Fruit fly (Drosophila melanogaster) whole organism, prepupa: Measurements from ENCODE around the gene CG46383.

Experiments
- Blimp-1 ChIP-seq: fragments of 200-800 bp; sonication (Bioruptor generic); optimal IDR thresholded peaks from 3 replicates; lab custom pipeline; 2017; ENCODE audit warnings: missing biosample characterization, missing genetic modification characterization, mild to moderate bottlenecking, moderate library complexity, missing genetic modification reagents
- CG10631 ChIP-seq: fragments of 200-800 bp; sonication (Bioruptor generic); optimal IDR thresholded peaks from 2 replicates; lab custom pipeline; 2016; ENCODE audit warnings: missing biosample characterization, missing genetic modification characterization
- CG11294 ChIP-seq: fragments of 200-800 bp; sonication (Bioruptor generic); IDR thresholded peaks from 2 replicates; pipeline ENCODE4 v1.3.6; 2022; ENCODE audit warnings: missing biosample characterization, missing genetic modification characterization
- CG11762 ChIP-seq: fragments of 200-800 bp; sonication (Bioruptor generic); optimal IDR thresholded peaks from 3 replicates; lab custom pipeline; 2016; ENCODE audit warnings: missing biosample characterization, missing genetic modification characterization; ENCODE audit not compliant: insufficient read depth
- CG11902 ChIP-seq: fragments of 200-800 bp; sonication (Bioruptor generic); optimal IDR thresholded peaks from 3 replicates; lab custom pipeline; 2016; ENCODE audit warnings: missing biosample characterization, missing genetic modification characterization
- CG15336 ChIP-seq: fragments of 200-800 bp; sonication (Bioruptor generic); IDR thresholded peaks from 2 replicates; pipeline ENCODE4 v1.3.6; 2022; ENCODE audit warnings: missing biosample characterization, missing genetic modification characterization
- CG1621 ChIP-seq: fragments of 200-800 bp; sonication (Bioruptor generic); optimal IDR thresholded peaks from 3 replicates; lab custom pipeline; 2018; ENCODE audit warnings: missing biosample characterization, mild to moderate bottlenecking, missing genetic modification characterization
- CG3032 ChIP-seq: fragments of 200-800 bp; optimal IDR thresholded peaks from 2 replicates; lab custom pipeline; 2019; ENCODE audit warnings: missing biosample characterization, mild to moderate bottlenecking, missing genetic modification characterization, moderate library complexity
- CG31627 ChIP-seq: fragments of 200-800 bp; sonication (Bioruptor generic); optimal IDR thresholded peaks from 3 replicates; lab custom pipeline; 2016; ENCODE audit warnings: missing biosample characterization, missing genetic modification characterization
- CG32006 ChIP-seq: fragments of 200-800 bp; sonication (Bioruptor generic); optimal IDR thresholded peaks from 3 replicates; lab custom pipeline; 2017; ENCODE audit warnings: missing biosample characterization, mild to moderate bottlenecking, missing genetic modification characterization
- CG34406 ChIP-seq: fragments of 200-800 bp; sonication (Bioruptor generic); optimal IDR thresholded peaks from 3 replicates; lab custom pipeline; 2016; ENCODE audit warnings: missing biosample characterization, missing genetic modification characterization
- CG4318 ChIP-seq: fragments of 200-800 bp; sonication (Bioruptor generic); optimal IDR thresholded peaks from 3 replicates; lab custom pipeline; 2017; ENCODE audit warnings: missing biosample characterization, mild to moderate bottlenecking, missing genetic modification characterization
- CG6163 ChIP-seq: fragments of 200-800 bp; sonication (Bioruptor generic); IDR thresholded peaks from 3 replicates; pipeline ENCODE4 v1.3.6; 2022; ENCODE audit warnings: missing biosample characterization, missing genetic modification characterization
- CG6276 ChIP-seq: fragments of 200-800 bp; sonication (Bioruptor generic); optimal IDR thresholded peaks from 2 replicates; lab custom pipeline; 2017; ENCODE audit warnings: missing biosample characterization, mild to moderate bottlenecking, missing genetic modification characterization
- CG6792 ChIP-seq: fragments of 200-800 bp; sonication (Bioruptor generic); optimal IDR thresholded peaks from 3 replicates; lab custom pipeline; 2016; ENCODE audit warnings: missing biosample characterization, missing genetic modification characterization
- CG6808 ChIP-seq: fragments of 200-800 bp; sonication (Bioruptor generic); optimal IDR thresholded peaks from 3 replicates; lab custom pipeline; 2017; ENCODE audit warnings: missing biosample characterization, missing genetic modification characterization, mild to moderate bottlenecking, moderate library complexity, missing genetic modification reagents
- CG6854 ChIP-seq: fragments of 200-800 bp; sonication (Bioruptor generic); optimal IDR thresholded peaks from 2 replicates; lab custom pipeline; 2017; ENCODE audit warnings: missing biosample characterization, mild to moderate bottlenecking, missing genetic modification characterization
- CG7368 ChIP-seq: fragments of 200-800 bp; sonication (Bioruptor generic); optimal IDR thresholded peaks from 3 replicates; lab custom pipeline; 2016; ENCODE audit warnings: missing biosample characterization, missing genetic modification characterization
- CG8119 ChIP-seq: fragments of 200-800 bp; sonication (Bioruptor generic); IDR thresholded peaks from 3 replicates; pipeline ENCODE4 v1.3.6; 2022; ENCODE audit warnings: missing biosample characterization, missing genetic modification characterization
- CG8632 ChIP-seq: fragments of 200-800 bp; sonication (Bioruptor generic); optimal IDR thresholded peaks from 3 replicates; lab custom pipeline; 2016; ENCODE audit warnings: missing biosample characterization, missing genetic modification characterization
- Eip78C ChIP-seq: fragments of 200-800 bp; sonication (Bioruptor generic); peaks from one replicate; lab custom pipeline; 2016; ENCODE audit warnings: missing biosample characterization, missing genetic modification characterization
- Eip93F ChIP-seq: fragments of 200-800 bp; sonication (Bioruptor generic); optimal IDR thresholded peaks from 2 replicates; lab custom pipeline; 2016; ENCODE audit warnings: missing biosample characterization, mild to moderate bottlenecking, missing genetic modification characterization
- Ets21C ChIP-seq: fragments of 200-800 bp; sonication (Bioruptor generic); optimal IDR thresholded peaks from 3 replicates; lab custom pipeline; 2016; ENCODE audit warnings: missing biosample characterization, missing genetic modification characterization
- Ets96B ChIP-seq: fragments of 200-800 bp; optimal IDR thresholded peaks from 2 replicates; lab custom pipeline; 2019; ENCODE audit warnings: missing biosample characterization, mild to moderate bottlenecking, missing genetic modification characterization, moderate library complexity
- Gug ChIP-seq: fragments of 200-800 bp; sonication (Bioruptor generic); IDR thresholded peaks from 2 replicates; pipeline ENCODE4 v1.3.6; 2022; ENCODE audit warnings: missing biosample characterization, missing genetic modification characterization
- Hr38 ChIP-seq: sonication (Bioruptor generic); optimal IDR thresholded peaks from 2 replicates; lab custom pipeline; 2016; ENCODE audit warnings: missing biosample characterization, missing genetic modification characterization
- Hr39 ChIP-seq: fragments of 200-800 bp; sonication (Bioruptor generic); optimal IDR thresholded peaks from 2 replicates; lab custom pipeline; 2016; ENCODE audit warnings: missing biosample characterization, missing genetic modification characterization
- Hr4 ChIP-seq: fragments of 200-800 bp; sonication (Bioruptor generic); optimal IDR thresholded peaks from 3 replicates; lab custom pipeline; 2016; ENCODE audit warnings: missing biosample characterization, missing genetic modification characterization
- Lpt ChIP-seq: fragments of 200-800 bp; sonication (Bioruptor generic); optimal IDR thresholded peaks from 3 replicates; lab custom pipeline; 2016; ENCODE audit warnings: missing biosample characterization, missing genetic modification characterization
- Met ChIP-seq: fragments of 200-800 bp; sonication (Bioruptor generic); optimal IDR thresholded peaks from 3 replicates; lab custom pipeline; 2016; ENCODE audit warnings: missing biosample characterization, missing genetic modification characterization
- OdsH ChIP-seq: fragments of 200-800 bp; sonication (Bioruptor generic); optimal IDR thresholded peaks from 3 replicates; lab custom pipeline; 2016; ENCODE audit warnings: missing biosample characterization, missing genetic modification characterization
- Smox ChIP-seq: fragments of 200-800 bp; sonication (Bioruptor generic); optimal IDR thresholded peaks from 3 replicates; lab custom pipeline; 2016; ENCODE audit warnings: missing biosample characterization, missing genetic modification characterization
- Sox102F ChIP-seq: fragments of 200-800 bp; sonication (Bioruptor generic); optimal IDR thresholded peaks from 2 replicates; lab custom pipeline; 2016; ENCODE audit warnings: missing biosample characterization, mild to moderate bottlenecking, missing genetic modification characterization
- Sox15 ChIP-seq: fragments of 200-800 bp; sonication (Bioruptor generic); optimal IDR thresholded peaks from 3 replicates; lab custom pipeline; 2016; ENCODE audit warnings: missing biosample characterization, missing genetic modification characterization
- achi ChIP-seq: fragments of 200-800 bp; sonication (Bioruptor generic); optimal IDR thresholded peaks from 3 replicates; lab custom pipeline; 2016; ENCODE audit warnings: missing biosample characterization, missing genetic modification characterization
- acj6 ChIP-seq: fragments of 200-800 bp; sonication (Bioruptor generic); optimal IDR thresholded peaks from 3 replicates; lab custom pipeline; 2016; ENCODE audit warnings: missing biosample characterization, missing genetic modification characterization
- cyc ChIP-seq: fragments of 200-800 bp; sonication (Bioruptor generic); optimal IDR thresholded peaks from 3 replicates; lab custom pipeline; 2016; ENCODE audit warnings: missing biosample characterization, missing genetic modification characterization
- dsx ChIP-seq: fragments of 200-800 bp; optimal IDR thresholded peaks from 3 replicates; lab custom pipeline; 2019; ENCODE audit warnings: missing biosample characterization, mild to moderate bottlenecking, missing genetic modification characterization, moderate library complexity; ENCODE audit not compliant: poor library complexity, severe bottlenecking
- eg ChIP-seq: fragments of 200-800 bp; sonication (Bioruptor generic); IDR thresholded peaks from 3 replicates; pipeline ENCODE4 v1.3.6; 2022; ENCODE audit warnings: missing biosample characterization, missing genetic modification characterization
- esn ChIP-seq: fragments of 200-800 bp; sonication (Bioruptor generic); optimal IDR thresholded peaks from 2 replicates; lab custom pipeline; 2016; ENCODE audit warnings: missing biosample characterization, mild to moderate bottlenecking, missing genetic modification characterization, moderate library complexity
- fd59A ChIP-seq: fragments of 200-800 bp; sonication (Bioruptor generic); optimal IDR thresholded peaks from 2 replicates; lab custom pipeline; 2017; ENCODE audit warnings: missing biosample characterization, mild to moderate bottlenecking, missing genetic modification characterization, missing genetic modification reagents
- fkh ChIP-seq: fragments of 200-800 bp; sonication (Bioruptor generic); optimal IDR thresholded peaks from 3 replicates; lab custom pipeline; 2017; ENCODE audit warnings: missing biosample characterization, mild to moderate bottlenecking, missing genetic modification characterization, moderate library complexity
- lz ChIP-seq: fragments of 200-800 bp; sonication (Bioruptor generic); optimal IDR thresholded peaks from 3 replicates; lab custom pipeline; 2016; ENCODE audit warnings: missing biosample characterization, missing genetic modification characterization
- net ChIP-seq: fragments of 200-800 bp; sonication (Bioruptor generic); optimal IDR thresholded peaks from 3 replicates; lab custom pipeline; 2016; ENCODE audit warnings: missing biosample characterization, missing genetic modification characterization
- pdm3 ChIP-seq: fragments of 200-800 bp; sonication (Bioruptor generic); optimal IDR thresholded peaks from 3 replicates; lab custom pipeline; 2016; ENCODE audit warnings: missing biosample characterization, missing genetic modification characterization
- salr ChIP-seq, 2 experiments: fragments of 200-800 bp; sonication (Bioruptor generic); optimal IDR thresholded peaks; 3 replicates each; lab custom pipeline; 2016 to 2018; ENCODE audit warnings: missing biosample characterization in 2 of 2, missing genetic modification characterization in 2 of 2, mild to moderate bottlenecking in 1 of 2
- spab ChIP-seq: fragments of 200-800 bp; sonication (Bioruptor generic); optimal IDR thresholded peaks from 2 replicates; lab custom pipeline; 2017; ENCODE audit warnings: missing biosample characterization, mild to moderate bottlenecking, missing genetic modification characterization, missing genetic modification reagents
- ss ChIP-seq, 2 experiments: fragments of 200-800 bp; sonication (Bioruptor generic); optimal IDR thresholded peaks; 2 replicates in 1 of 2; 3 replicates in 1 of 2; lab custom pipeline; 2017 to 2018; ENCODE audit warnings: mild to moderate bottlenecking in 2 of 2, missing biosample characterization in 2 of 2, missing genetic modification characterization in 2 of 2, moderate library complexity in 1 of 2
- svp ChIP-seq: fragments of 200-800 bp; sonication (Bioruptor generic); peaks from one replicate; lab custom pipeline; 2016; ENCODE audit warnings: missing biosample characterization, missing genetic modification characterization
- topi ChIP-seq: fragments of 200-800 bp; sonication (Bioruptor generic); optimal IDR thresholded peaks from 3 replicates; lab custom pipeline; 2016; ENCODE audit warnings: missing biosample characterization, missing genetic modification characterization
- vri ChIP-seq: fragments of 200-800 bp; sonication (Bioruptor generic); optimal IDR thresholded peaks from 3 replicates; lab custom pipeline; 2016; ENCODE audit warnings: missing biosample characterization, mild to moderate bottlenecking, missing genetic modification characterization

The CG46383 gene

dm6 chr3R:15984483-15985118, 33.9 kb upstream of the CG46383 start:
- TF ChIP-seq Hr4 (GFP tag; lab: Kevin White, UChicago) (peak; percentile 77), spab (GFP tag; lab: Kevin White, UChicago) (peak; percentile 80), CG15336 (GFP tag; lab: Robert Waterston, UW) (peak; percentile 83), eg (GFP tag; lab: Robert Waterston, UW) (peak; percentile 81), CG31627 (GFP tag; lab: Kevin White, UChicago) (peak; percentile 71), achi (peak; percentile 74), Sox102F (peak; percentile 67), CG11294 (GFP tag; lab: Robert Waterston, UW) (peak; percentile 42; the same call in 1 of the 2 replicates), Sox15 (peak; percentile 58), dsx (peak; percentile 75), Hr39 (GFP tag; lab: Kevin White, UChicago) (peak; percentile 67), ss (GFP tag; optimal IDR thresholded peaks at IDR 0.05; lab: Kevin White, UChicago) (peak; percentile 84 to 88), Eip93F (GFP tag; lab: Kevin White, UChicago) (no peak), Blimp-1 (peak; percentile 32), lz (GFP tag; lab: Kevin White, UChicago) (peak; percentile 70), CG4318 (GFP tag; lab: Kevin White, UChicago) (peak; percentile 54), CG32006 (GFP tag; lab: Kevin White, UChicago) (peak; percentile 81), CG6792 (GFP tag; lab: Kevin White, UChicago) (peak; percentile 79), CG1621 (tag; lab: Kevin White, UChicago) (peak; percentile 64), net (GFP tag; lab: Kevin White, UChicago) (peak; percentile 70), CG7368 (GFP tag; lab: Kevin White, UChicago) (peak; percentile 58), acj6 (GFP tag; lab: Kevin White, UChicago) (peak; percentile 77), Met (GFP tag; lab: Kevin White, UChicago) (peak; percentile 84), CG8119 (peak; percentile 86), CG11902 (GFP tag; lab: Kevin White, UChicago) (peak; percentile 36), fkh (GFP tag; lab: Kevin White, UChicago) (peak; percentile 66), Eip78C (GFP tag; lab: Kevin White, UChicago) (peak; percentile 95), CG11762 (peak; percentile 77), svp (peak; percentile 98), cyc (peak; percentile 54), CG8632 (GFP tag; lab: Kevin White, UChicago) (peak; percentile 74), CG3032 (peak; percentile 80), CG6854 (GFP tag; lab: Kevin White, UChicago) (peak; percentile 26), fd59A (GFP tag; lab: Kevin White, UChicago) (peak; percentile 63), CG10631 (GFP tag; lab: Kevin White, UChicago) (peak; percentile 73), Ets21C (peak; percentile 41), pdm3 (peak; percentile 78), CG6163 (GFP tag; lab: Robert Waterston, UW) (peak; percentile 78; the same call in 2 of the 3 replicates), vri (GFP tag; lab: Kevin White, UChicago) (peak; percentile 27), OdsH (peak; percentile 78), topi (GFP tag; lab: Kevin White, UChicago) (peak; percentile 72), Ets96B (tag; lab: Kevin White, UChicago) (peak; percentile 86), salr (GFP tag; optimal IDR thresholded peaks at IDR 0.05; lab: Kevin White, UChicago) (peak; percentile 51 to 84), esn (GFP tag; lab: Kevin White, UChicago) (peak; percentile 87), Smox (GFP tag; lab: Kevin White, UChicago) (peak; percentile 80), CG6276 (GFP tag; lab: Kevin White, UChicago) (peak; percentile 75), CG34406 (peak; percentile 76), CG6808 (GFP tag; lab: Kevin White, UChicago) (peak; percentile 81), Hr38 (peak; percentile 12), Lpt (GFP tag; lab: Kevin White, UChicago) (peak; percentile 70), Gug (GFP tag; lab: Robert Waterston, UW) (peak; percentile 79)
